Worm (Caenorhabditis elegans): ENCODE results near the gene pmp-2.
A peak's percentile ranks its signal among the peaks of the same experiment; 100 is the strongest.

The pmp-2 gene

ce11 chrII:6915875-6916274 is 28.3 kb upstream of the pmp-2 start, which contains the start of gene B0252.8:
Gene B0252.8 (plus strand): TSS chrII:6916166.
- no peak for TF ChIP-seq nhr-28 (tag; optimal IDR thresholded peaks at IDR 0.05)
- TF ChIP-seq mxl-2 (GFP tag; conservative IDR thresholded peaks at IDR 0.05): no peak
- no peak for TF ChIP-seq ceh-44 (GFP tag; IDR thresholded peaks at IDR 0.05)
- no peak for TF ChIP-seq nhr-237 (tag; optimal IDR thresholded peaks at IDR 0.05)

DNA sequence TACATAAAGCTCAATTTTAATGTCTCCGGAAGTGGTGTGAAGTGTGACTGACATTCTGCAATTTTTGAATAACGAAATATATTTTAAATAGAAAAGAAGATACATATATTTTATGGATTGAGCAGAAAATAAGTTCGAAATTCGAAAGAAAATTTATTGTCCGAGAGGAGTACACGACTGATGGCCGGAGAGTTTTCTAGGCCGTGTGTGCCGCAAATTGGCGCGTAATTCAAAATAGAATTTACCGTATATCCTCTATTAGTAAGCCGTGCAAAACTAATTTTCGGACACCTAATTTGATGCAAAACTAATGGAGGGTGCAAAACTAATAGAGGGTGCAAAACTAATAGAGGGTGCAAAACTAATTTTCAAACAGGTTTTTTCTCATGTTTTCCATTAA is 25.7 kb upstream of the pmp-2 start, which contains the start of gene cyn-10:
TSS of gene cyn-10 (minus strand) at position 57 of the 400 bp plus-strand sequence.
- TF ChIP-seq ctbp-1 (GFP tag; IDR thresholded peaks at IDR 0.05): peak; percentile 14; the same call in 1 of the 2 replicates
- TF ChIP-seq duxl-1 (tag; optimal IDR thresholded peaks at IDR 0.05; ENCODE audit: poor library complexity): peak; percentile 66
- no peak for TF ChIP-seq lin-15B (tag; optimal IDR thresholded peaks at IDR 0.05)
- peak; percentile 83 for TF ChIP-seq madf-9 (GFP tag; conservative IDR thresholded peaks at IDR 0.05)
- peak; percentile 11 for TF ChIP-seq nhr-48 (tag; optimal IDR thresholded peaks at IDR 0.05)
- TF ChIP-seq nhr-102 (tag; optimal IDR thresholded peaks at IDR 0.05): peak; percentile 66
- TF ChIP-seq hif-1 (tag; optimal IDR thresholded peaks at IDR 0.05): peak in 1 of 2 experiments; percentile 86
- TF ChIP-seq F10B5.3 (tag; optimal IDR thresholded peaks at IDR 0.05): peak; percentile 48
- TF ChIP-seq F49E8.2 (tag; optimal IDR thresholded peaks at IDR 0.05; ENCODE audit: borderline replicate concordance): peak; percentile 6
- TF ChIP-seq hlh-30 (tag; optimal IDR thresholded peaks at IDR 0.05; ENCODE audit: insufficient read depth): peak; percentile 57
- TF ChIP-seq Y48G9A.11 (GFP tag; IDR thresholded peaks at IDR 0.05): peak; percentile 81
- TF ChIP-seq pha-4 (GFP tag; IDR thresholded peaks at IDR 0.05): no peak
- TF ChIP-seq pha-4 (tag; optimal IDR thresholded peaks at IDR 0.05): peak; percentile 21
- TF ChIP-seq nhr-28 (tag; optimal IDR thresholded peaks at IDR 0.05): peak; percentile 15
- TF ChIP-seq rbr-2 (tag; optimal IDR thresholded peaks at IDR 0.05): peak; percentile 45
- TF ChIP-seq ceh-32 (tag; optimal IDR thresholded peaks at IDR 0.05; ENCODE audit: poor library complexity): peak; percentile 4
- TF ChIP-seq nhr-42 (GFP tag; IDR thresholded peaks at IDR 0.05): 0 out of 2 replicates have a peak, but pooled peaks have one; percentile 35
- peak; percentile 83 for TF ChIP-seq lin-38 (GFP tag; IDR thresholded peaks at IDR 0.05)
- TF ChIP-seq snpc-1.2 (GFP tag; IDR thresholded peaks at IDR 0.05): no peak
- TF ChIP-seq mes-2 (tag; optimal IDR thresholded peaks at IDR 0.05; ENCODE audit: poor library complexity, severe bottlenecking): peak; percentile 100
- TF ChIP-seq sdz-12 (GFP tag; optimal IDR thresholded peaks at IDR 0.05): peak; percentile 70
- TF ChIP-seq ceh-20 (GFP tag; IDR thresholded peaks at IDR 0.05): peak; percentile 51; the same call in 1 of the 2 replicates
- TF ChIP-seq dmd-9 (GFP tag; IDR thresholded peaks at IDR 0.05): peak; percentile 95
- no peak for TF ChIP-seq zip-2 (tag; optimal IDR thresholded peaks at IDR 0.05)
- peak; percentile 61 for TF ChIP-seq T20F7.1 (GFP tag; optimal IDR thresholded peaks at IDR 0.05)
- no peak for TF ChIP-seq unc-62 (GFP tag; optimal IDR thresholded peaks at IDR 0.05 in 1 of 2)
- no peak for TF ChIP-seq unc-62 (tag; optimal IDR thresholded peaks at IDR 0.05)
- peak; percentile 66 for TF ChIP-seq hmg-1.1 (GFP tag; IDR thresholded peaks at IDR 0.05)
- peak; percentile 98 for TF ChIP-seq dpl-1 (GFP tag; optimal IDR thresholded peaks at IDR 0.05)
- peak; percentile 83 for TF ChIP-seq dmd-6 (GFP tag; IDR thresholded peaks at IDR 0.05)
- TF ChIP-seq dve-1 (tag; optimal IDR thresholded peaks at IDR 0.05; ENCODE audit: insufficient read depth): peak; percentile 49
- no peak for TF ChIP-seq lin-13 (GFP tag; optimal IDR thresholded peaks at IDR 0.05)
- TF ChIP-seq aha-1 (tag): peak; percentile 99
- no peak for TF ChIP-seq nhr-6 (tag; optimal IDR thresholded peaks at IDR 0.05)
- TF ChIP-seq lin-1 (GFP tag; IDR thresholded peaks at IDR 0.05): no peak
- no peak for TF ChIP-seq aly-2 (tag; optimal IDR thresholded peaks at IDR 0.05)
- TF ChIP-seq unc-130 (GFP tag; optimal IDR thresholded peaks at IDR 0.05): peak; percentile 77
- 0 out of 2 replicates have a peak, but pooled peaks have one; percentile 25 for TF ChIP-seq mdt-29 (GFP tag; IDR thresholded peaks at IDR 0.05)
- peak; percentile 81 for TF ChIP-seq tra-1 (GFP tag; IDR thresholded peaks at IDR 0.05)
- no peak for TF ChIP-seq arid-1 (GFP tag; conservative IDR thresholded peaks at IDR 0.05)
- TF ChIP-seq tag-97 (GFP tag; IDR thresholded peaks at IDR 0.05): peak; percentile 91; the same call in 1 of the 2 replicates
- peak in 1 of 2 experiments; percentile 82 for TF ChIP-seq lsy-2 (tag; optimal IDR thresholded peaks at IDR 0.05)
- peak; percentile 39 for TF ChIP-seq hlh-11 (tag; optimal IDR thresholded peaks at IDR 0.05)
- peak; percentile 18 for TF ChIP-seq ztf-7 (tag; optimal IDR thresholded peaks at IDR 0.05)
- peak; percentile 51 for TF ChIP-seq mep-1 (tag; optimal IDR thresholded peaks at IDR 0.05)

Data from whole organism, L4 larva.